Fruit fly (Drosophila melanogaster): ENCODE results near the gene beg.
A peak's percentile ranks its signal among the peaks of the same experiment; 100 is the strongest.

Gene beg

dm6 chr3L:16994805-16995204, 40.7 kb upstream of the beg start:
- TF ChIP-seq dsf (GFP tag; optimal IDR thresholded peaks at IDR 0.05; ENCODE audit: borderline replicate concordance) (no peak), OdsH (GFP tag; optimal IDR thresholded peaks at IDR 0.05) (no peak), Mio (GFP tag; optimal IDR thresholded peaks at IDR 0.05) (no peak), Myc (optimal IDR thresholded peaks at IDR 0.05) (no peak), Hnf4 (GFP tag; optimal IDR thresholded peaks at IDR 0.05) (no peak), Dif (GFP tag; optimal IDR thresholded peaks at IDR 0.05; ENCODE audit: partially characterized antibody) (no peak), sv (GFP tag; optimal IDR thresholded peaks at IDR 0.05) (no peak), Vsx2 (GFP tag; optimal IDR thresholded peaks at IDR 0.05; ENCODE audit: partially characterized antibody) (no peak), dmrt93B (GFP tag; optimal IDR thresholded peaks at IDR 0.05) (no peak)

- TF ChIP-seq Rel (GFP tag; optimal IDR thresholded peaks at IDR 0.05) (no peak), Rel (tag; optimal IDR thresholded peaks at IDR 0.05) (peak; percentile 43), brk (GFP tag; optimal IDR thresholded peaks at IDR 0.05) (no peak)
These were observed 35.2 kb upstream of the beg start for dm6 chr3L:17000289-17000688.

dm6 chr3L:17001055-17001454, 34.4 kb upstream of the beg start:
- no peak for TF ChIP-seq Rel (GFP tag; optimal IDR thresholded peaks at IDR 0.05)
- peak; percentile 0 for TF ChIP-seq Rel (tag; optimal IDR thresholded peaks at IDR 0.05)
- no peak for TF ChIP-seq CrebA (GFP tag; optimal IDR thresholded peaks at IDR 0.05; ENCODE audit: borderline replicate concordance)

- peak; percentile 69 for TF ChIP-seq Hr83 (GFP tag; optimal IDR thresholded peaks at IDR 0.05; ENCODE audit: poor library complexity, severe bottlenecking)
- peak; percentile 10 for TF ChIP-seq OdsH (GFP tag; optimal IDR thresholded peaks at IDR 0.05)
- TF ChIP-seq Rel (GFP tag; optimal IDR thresholded peaks at IDR 0.05), result peak; percentile 53
- peak; percentile 85 for TF ChIP-seq Rel (tag; optimal IDR thresholded peaks at IDR 0.05)
- no peak for TF ChIP-seq CrebA (GFP tag; optimal IDR thresholded peaks at IDR 0.05; ENCODE audit: borderline replicate concordance)
- TF ChIP-seq dsf (GFP tag; optimal IDR thresholded peaks at IDR 0.05; ENCODE audit: borderline replicate concordance), result no peak
These were observed 33.2 kb upstream of the beg start for dm6 chr3L:17002140-17002849.

dm6 chr3L:17003251-17004171, 32.0 kb upstream of the beg start:
- TF ChIP-seq Sp1 (GFP tag; optimal IDR thresholded peaks at IDR 0.05), result peak; percentile 21
- TF ChIP-seq fru (GFP tag; optimal IDR thresholded peaks at IDR 0.05), result no peak
- no peak for TF ChIP-seq Myc (optimal IDR thresholded peaks at IDR 0.05)
- TF ChIP-seq sv (GFP tag; optimal IDR thresholded peaks at IDR 0.05), result no peak
- TF ChIP-seq Dfd (GFP tag; optimal IDR thresholded peaks at IDR 0.05), result no peak
- peak; percentile 51 for TF ChIP-seq rgr (GFP tag; optimal IDR thresholded peaks at IDR 0.05)
- no peak for TF ChIP-seq CrebA (GFP tag; optimal IDR thresholded peaks at IDR 0.05; ENCODE audit: borderline replicate concordance)
- peak; percentile 12 for TF ChIP-seq Vsx2 (GFP tag; optimal IDR thresholded peaks at IDR 0.05; ENCODE audit: partially characterized antibody)
- TF ChIP-seq Abd-B (GFP tag; optimal IDR thresholded peaks at IDR 0.05), result no peak
- TF ChIP-seq Hr83 (GFP tag; optimal IDR thresholded peaks at IDR 0.05; ENCODE audit: poor library complexity, severe bottlenecking), result peak; percentile 8
- TF ChIP-seq Hnf4 (GFP tag; optimal IDR thresholded peaks at IDR 0.05), result peak; percentile 22
- no peak for TF ChIP-seq jim (GFP tag; optimal IDR thresholded peaks at IDR 0.05)
- no peak for TF ChIP-seq tai (GFP tag; optimal IDR thresholded peaks at IDR 0.05)
- TF ChIP-seq h (GFP tag; optimal IDR thresholded peaks at IDR 0.05), result peak; percentile 37
- no peak for TF ChIP-seq usp (GFP tag; optimal IDR thresholded peaks at IDR 0.05)
- TF ChIP-seq dmrt93B (GFP tag; optimal IDR thresholded peaks at IDR 0.05), result no peak
- TF ChIP-seq Jra (GFP tag; optimal IDR thresholded peaks at IDR 0.05), result no peak
- no peak for TF ChIP-seq N (GFP tag; optimal IDR thresholded peaks at IDR 0.05)
- no peak for TF ChIP-seq pan (optimal IDR thresholded peaks at IDR 0.05)
- TF ChIP-seq sage (GFP tag; optimal IDR thresholded peaks at IDR 0.05), result no peak
- TF ChIP-seq dsf (GFP tag; optimal IDR thresholded peaks at IDR 0.05; ENCODE audit: borderline replicate concordance), result no peak
- no peak for TF ChIP-seq CG9705 (GFP tag; optimal IDR thresholded peaks at IDR 0.05)
- TF ChIP-seq Dif (GFP tag; optimal IDR thresholded peaks at IDR 0.05; ENCODE audit: partially characterized antibody), result no peak
- no peak for TF ChIP-seq CG32264 (GFP tag; optimal IDR thresholded peaks at IDR 0.05)
- TF ChIP-seq psq (GFP tag; optimal IDR thresholded peaks at IDR 0.05), result no peak
- no peak for TF ChIP-seq lola (GFP tag; optimal IDR thresholded peaks at IDR 0.05)
- TF ChIP-seq brk (GFP tag; optimal IDR thresholded peaks at IDR 0.05), result no peak
- no peak for TF ChIP-seq woc (GFP tag; optimal IDR thresholded peaks at IDR 0.05)
- TF ChIP-seq foxo (GFP tag; optimal IDR thresholded peaks at IDR 0.05), result peak in 1 of 2 experiments; percentile 27
- TF ChIP-seq ey (GFP tag; optimal IDR thresholded peaks at IDR 0.05), result no peak
- TF ChIP-seq GATAd (GFP tag; optimal IDR thresholded peaks at IDR 0.05), result no peak
- TF ChIP-seq HLH106 (tag; optimal IDR thresholded peaks at IDR 0.05), result peak; percentile 20
- TF ChIP-seq Hr78 (GFP tag; optimal IDR thresholded peaks at IDR 0.05), result no peak
